Fruit fly (Drosophila melanogaster) Kc167 (cell line): ENCODE data around the gene CG12035.

Experiments used
- Myc ChIP-seq: fragments of >200 bp; optimal IDR thresholded peaks from 2 replicates; lab custom pipeline; 2017; ENCODE audit warnings: missing external identifiers
- Sin3A ChIP-seq: fragments of >200 bp; optimal IDR thresholded peaks from 2 replicates; lab custom pipeline; 2018; ENCODE audit warnings: missing external identifiers
- h ChIP-seq: fragments of >200 bp; optimal IDR thresholded peaks from 3 replicates; lab custom pipeline; 2018; ENCODE audit warnings: missing external identifiers
- insv ChIP-seq: fragments of >200 bp; optimal IDR thresholded peaks from 3 replicates; lab custom pipeline; 2018; ENCODE audit warnings: missing external identifiers
- psq ChIP-seq: fragments of >200 bp; optimal IDR thresholded peaks from 2 replicates; lab custom pipeline; 2017; ENCODE audit warnings: missing external identifiers
- ttk ChIP-seq: sonication (Bioruptor generic); optimal IDR thresholded peaks from 2 replicates; lab custom pipeline; 2017; ENCODE audit warnings: missing external identifiers

CG12035 gene

DNA sequence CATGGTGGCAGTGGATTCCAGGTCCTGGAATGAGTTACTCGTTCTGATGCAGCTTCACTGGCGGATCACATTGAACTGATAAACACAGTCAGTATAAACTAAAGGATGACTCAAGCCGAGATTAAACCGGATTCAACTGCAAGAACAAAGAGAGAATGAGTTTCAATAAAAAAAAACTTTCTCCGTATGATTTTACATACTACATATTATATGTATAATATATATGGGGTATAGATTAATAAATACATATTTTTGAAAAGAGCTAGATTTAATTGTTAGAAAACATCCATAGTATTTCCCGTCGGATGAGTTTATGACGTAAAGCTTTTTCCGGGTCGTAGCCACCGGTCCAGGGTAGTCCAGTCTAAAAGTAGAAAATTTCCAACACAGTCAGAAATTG lies at the start of gene CG12035:
Gene CG12035, plus strand, starts transcription at position 301 of the 400 bp plus-strand sequence.
- TF ChIP-seq h (lab: Kevin White, UChicago) (no peak), ttk (lab: Kevin White, UChicago) (no peak), insv (no peak), psq (lab: Kevin White, UChicago) (no peak), Myc (lab: Kevin White, UChicago) (no peak), Sin3A (lab: Kevin White, UChicago) (no peak)

DNA sequence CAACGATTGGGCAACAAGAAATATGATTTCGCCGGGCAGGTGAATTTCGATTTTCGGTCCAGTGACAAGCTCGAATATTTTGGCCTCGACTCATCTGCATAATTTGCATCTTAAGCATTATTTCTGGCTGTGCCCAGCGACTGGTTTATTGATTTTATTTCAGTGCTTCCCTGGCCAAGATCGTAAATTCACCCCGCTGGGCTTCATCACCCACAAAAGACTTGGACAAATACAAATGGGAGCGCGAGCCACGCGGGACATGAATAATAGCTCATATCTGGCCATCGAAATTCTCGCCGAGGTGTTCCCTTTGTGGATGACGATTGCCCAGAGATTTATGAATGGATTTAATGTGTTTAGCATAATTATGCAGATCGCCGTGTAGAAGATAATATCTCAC lies 48.9 kb upstream of the CG12035 start:
- TF ChIP-seq Sin3A (lab: Kevin White, UChicago) (no peak), Myc (lab: Kevin White, UChicago) (no peak), insv (no peak), psq (lab: Kevin White, UChicago) (no peak), ttk (lab: Kevin White, UChicago) (no peak), h (lab: Kevin White, UChicago) (no peak)

DNA sequence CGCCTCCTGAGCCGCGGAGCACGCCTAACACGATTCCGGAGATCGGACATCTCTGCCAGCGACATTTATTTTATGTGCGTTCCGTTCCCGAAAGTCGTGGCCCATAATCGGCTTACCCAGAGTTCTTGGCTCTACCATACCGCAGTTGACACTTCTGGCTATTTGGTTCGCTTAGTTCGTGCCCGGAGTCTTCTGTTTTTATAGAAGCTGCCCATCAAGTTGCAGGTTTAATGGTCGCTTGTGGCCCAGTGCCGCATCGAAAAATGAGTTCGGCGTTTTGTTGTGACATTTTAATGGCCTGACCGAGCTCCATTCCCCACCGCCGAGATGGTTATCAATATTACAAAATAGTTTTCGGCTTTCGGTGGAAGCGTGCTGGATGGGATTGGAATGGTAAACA lies 48.0 kb upstream of the CG12035 start:
- TF ChIP-seq Sin3A (lab: Kevin White, UChicago) (no peak), Myc (lab: Kevin White, UChicago) (no peak), psq (lab: Kevin White, UChicago) (no peak), insv (no peak), ttk (lab: Kevin White, UChicago) (no peak), h (lab: Kevin White, UChicago) (no peak)

DNA sequence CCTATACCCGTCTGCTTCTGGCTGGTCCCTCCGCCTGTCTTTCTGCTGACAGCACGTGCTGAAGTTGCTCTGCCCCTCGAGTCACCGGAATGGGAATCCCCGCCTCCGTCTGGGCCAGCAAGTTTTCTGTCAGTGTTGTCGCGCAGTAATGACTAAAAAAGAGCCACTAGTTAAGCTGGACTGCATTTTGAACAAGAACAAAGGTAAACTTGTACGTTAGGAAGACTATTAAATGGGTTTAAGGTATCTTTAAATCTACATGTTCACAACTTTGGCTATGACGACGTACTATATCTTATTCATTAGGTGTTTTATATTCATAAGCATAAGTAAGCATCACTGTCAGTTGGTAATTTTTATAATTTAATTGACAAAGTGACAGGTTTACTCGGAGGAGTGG lies 44.8 kb upstream of the CG12035 start:
- TF ChIP-seq h (lab: Kevin White, UChicago) (no peak), Sin3A (lab: Kevin White, UChicago) (no peak), Myc (lab: Kevin White, UChicago) (no peak), ttk (lab: Kevin White, UChicago) (no peak), insv (no peak), psq (lab: Kevin White, UChicago) (no peak)

DNA sequence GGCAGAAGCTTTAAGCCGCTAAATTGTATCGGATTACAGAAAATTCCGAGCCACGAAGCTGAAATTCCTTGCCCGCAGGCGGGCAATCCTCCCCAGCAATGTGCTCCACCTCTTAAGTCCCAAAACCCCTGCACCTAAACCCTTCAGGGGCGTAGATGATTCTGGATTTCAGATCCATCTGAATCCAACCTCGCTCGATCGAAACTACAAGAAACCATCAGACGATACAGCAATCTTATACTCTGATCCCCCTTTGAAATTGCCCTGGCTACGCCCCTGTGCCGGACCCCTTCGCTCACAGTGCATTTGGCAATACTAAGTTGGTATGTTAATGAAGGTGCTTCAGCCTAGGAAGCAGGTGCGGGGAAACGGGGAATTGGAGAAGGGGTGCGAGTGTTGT lies 41.1 kb upstream of the CG12035 start:
- TF ChIP-seq ttk (lab: Kevin White, UChicago) (no peak), h (lab: Kevin White, UChicago) (no peak), insv (no peak), Myc (lab: Kevin White, UChicago) (no peak), Sin3A (lab: Kevin White, UChicago) (no peak), psq (lab: Kevin White, UChicago) (no peak)

DNA sequence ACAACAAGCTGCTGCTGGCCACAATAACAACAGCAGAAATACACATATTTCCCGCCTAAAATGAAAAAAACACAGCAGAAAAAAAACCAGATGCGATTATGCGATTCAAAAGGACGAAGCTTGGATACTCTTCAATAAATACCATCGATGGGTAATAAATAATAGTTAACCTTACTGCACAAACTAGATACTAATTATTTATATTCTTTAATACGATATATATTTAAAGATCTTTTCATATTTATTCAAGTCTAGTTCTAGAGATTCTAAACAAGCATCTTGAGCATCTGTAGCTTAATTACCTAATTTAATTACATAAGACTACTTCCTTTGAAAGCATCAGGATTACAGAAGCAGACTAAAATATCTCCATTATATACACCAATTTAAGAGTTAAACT lies 36.0 kb upstream of the CG12035 start:
- TF ChIP-seq ttk (lab: Kevin White, UChicago) (no peak), psq (lab: Kevin White, UChicago) (no peak), insv (no peak), Myc (lab: Kevin White, UChicago) (no peak), Sin3A (lab: Kevin White, UChicago) (no peak), h (lab: Kevin White, UChicago) (no peak)

DNA sequence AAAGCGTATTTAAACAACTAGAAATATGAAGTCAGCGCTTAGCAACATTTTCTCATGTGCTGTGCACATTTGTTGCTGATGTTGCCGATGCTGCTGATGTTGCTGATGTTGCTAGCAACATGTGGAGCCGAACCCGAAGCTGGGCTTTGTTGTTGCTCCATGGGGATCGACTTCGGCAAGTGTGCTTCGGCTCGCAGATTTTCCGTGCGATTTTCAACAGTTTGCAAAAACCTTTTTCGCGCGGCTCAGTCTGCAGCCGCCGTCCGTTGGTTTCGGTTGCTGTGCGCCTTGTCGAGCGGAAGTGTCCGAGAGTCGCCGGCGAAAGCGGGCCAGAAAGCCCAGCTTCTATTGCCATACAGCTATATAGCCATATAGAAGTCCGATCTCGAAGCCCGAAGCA lies 35.6 kb upstream of the CG12035 start:
- TF ChIP-seq psq (lab: Kevin White, UChicago) (no peak), insv (no peak), h (lab: Kevin White, UChicago) (no peak), ttk (lab: Kevin White, UChicago) (no peak), Myc (lab: Kevin White, UChicago) (no peak), Sin3A (lab: Kevin White, UChicago) (no peak)

DNA sequence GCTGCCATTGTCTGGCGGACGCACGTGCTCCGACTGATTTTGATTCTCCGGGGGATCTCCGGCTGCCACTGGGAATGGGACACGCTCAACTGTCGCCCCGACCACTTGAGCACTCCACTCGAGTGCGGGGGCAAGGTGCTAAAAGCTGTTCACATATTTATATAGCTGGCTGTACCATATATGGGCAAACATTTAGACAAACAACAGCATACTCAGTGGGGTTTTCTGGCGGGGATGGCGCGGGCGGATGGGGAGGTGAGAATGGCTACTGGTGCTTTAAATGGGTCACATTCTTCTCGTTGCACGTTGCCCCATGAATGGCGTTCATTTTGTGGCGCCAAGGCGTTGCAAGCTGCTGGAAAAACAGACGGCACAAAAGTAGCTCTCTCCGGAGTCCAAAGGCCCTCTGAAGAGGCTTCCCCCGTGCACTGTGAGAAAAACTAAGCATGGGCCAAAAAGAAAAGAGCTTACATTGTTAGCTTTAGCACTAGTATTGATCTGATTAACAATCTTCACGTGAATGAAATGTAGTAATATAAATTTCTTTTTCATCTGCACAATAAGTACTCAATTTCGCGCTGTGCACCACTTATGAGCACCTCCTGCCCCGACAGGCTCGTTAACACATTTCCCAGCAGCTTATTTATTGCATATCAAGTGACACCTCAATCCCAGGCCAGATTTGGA lies 33.3 kb upstream of the CG12035 start:
- TF ChIP-seq h (lab: Kevin White, UChicago) (no peak), Myc (lab: Kevin White, UChicago) (no peak), Sin3A (lab: Kevin White, UChicago) (no peak), insv (no peak), psq (lab: Kevin White, UChicago) (no peak), ttk (lab: Kevin White, UChicago) (no peak)

DNA sequence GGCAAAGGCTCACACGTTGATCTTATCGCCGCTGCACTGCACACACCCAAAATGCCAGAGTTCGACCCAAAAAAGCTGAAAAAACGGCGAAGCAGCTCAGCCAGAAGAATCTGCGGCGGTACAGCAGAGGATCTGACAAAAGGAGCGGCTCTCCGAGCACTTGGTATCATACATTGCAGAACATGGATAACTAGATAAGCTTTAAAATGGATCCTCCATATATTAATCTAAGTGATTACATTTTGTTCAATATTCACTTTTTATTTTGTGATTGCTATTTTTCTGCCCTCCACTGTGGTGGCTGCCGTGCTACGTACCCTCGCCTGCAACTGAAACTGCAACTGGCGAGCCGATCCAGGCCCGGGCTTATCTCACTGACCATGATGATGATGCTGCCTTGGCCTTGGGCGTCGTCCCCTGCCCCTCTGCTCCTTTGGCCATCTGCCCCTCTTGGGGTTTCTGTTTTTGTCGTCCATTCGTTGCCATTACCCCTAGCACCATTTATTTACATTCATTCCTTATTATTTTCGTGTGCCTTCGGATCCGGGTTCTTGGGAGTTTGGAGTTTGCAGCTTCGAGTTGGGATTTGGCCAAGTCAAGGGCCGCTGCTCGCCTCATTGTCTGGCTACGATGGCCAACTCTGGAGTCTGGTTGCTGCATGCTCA lies 31.9 kb upstream of the CG12035 start:
- TF ChIP-seq Sin3A (lab: Kevin White, UChicago) (no peak), h (lab: Kevin White, UChicago) (no peak), ttk (lab: Kevin White, UChicago) (no peak), psq (lab: Kevin White, UChicago) (no peak), Myc (lab: Kevin White, UChicago) (no peak), insv (no peak)

DNA sequence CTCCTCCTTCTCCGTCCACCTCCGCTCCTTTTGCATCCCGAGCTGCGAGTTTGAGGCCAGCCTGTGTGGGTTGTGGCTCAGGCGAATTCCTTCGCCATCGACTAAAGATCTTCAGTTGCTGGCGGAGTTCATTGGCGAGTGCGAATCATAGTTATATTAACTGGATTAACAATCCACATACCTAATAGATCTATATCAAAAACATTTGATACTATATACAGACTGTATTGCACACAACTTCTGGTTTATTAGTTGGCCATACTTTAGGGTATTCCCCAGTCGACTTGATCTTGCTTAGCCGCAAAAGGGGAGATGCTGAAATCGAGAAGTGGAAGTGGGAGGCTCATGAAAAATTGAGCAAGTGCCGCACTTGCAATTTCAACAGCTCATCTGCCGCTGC lies 31.3 kb upstream of the CG12035 start:
- TF ChIP-seq psq (lab: Kevin White, UChicago) (no peak), ttk (lab: Kevin White, UChicago) (no peak), Myc (lab: Kevin White, UChicago) (no peak), insv (no peak), h (lab: Kevin White, UChicago) (no peak), Sin3A (lab: Kevin White, UChicago) (no peak)

DNA sequence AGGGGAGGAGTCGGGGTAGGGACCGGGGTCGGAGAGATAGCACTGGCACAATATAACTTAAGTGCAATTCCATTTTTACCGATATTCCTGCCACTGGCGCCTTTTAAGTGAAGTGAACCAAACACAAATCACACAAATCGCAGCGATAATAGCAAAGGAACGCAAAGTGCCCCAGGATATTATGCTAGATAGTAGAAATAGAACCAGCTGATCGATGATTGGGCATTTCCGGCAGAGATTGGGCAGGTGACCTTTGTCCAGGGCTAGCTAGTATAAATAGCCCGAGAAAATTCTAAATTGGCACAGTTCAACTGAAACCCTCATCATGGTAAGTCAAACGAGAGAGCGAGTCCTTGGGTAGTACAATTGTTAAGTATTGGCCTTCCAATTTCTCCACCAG lies 29.9 kb upstream of the CG12035 start, which contains the start of gene CG12011:
Gene CG12011, plus strand, starts transcription at position 301 of the 400 bp plus-strand sequence.
- no peak for TF ChIP-seq Sin3A (lab: Kevin White, UChicago)
- TF ChIP-seq psq (lab: Kevin White, UChicago), result no peak
- no peak for TF ChIP-seq ttk (lab: Kevin White, UChicago)
- TF ChIP-seq Myc (lab: Kevin White, UChicago), result no peak
